Worm (Caenorhabditis elegans): Measurements from ENCODE around the gene nhr-154.
"Not testable (repeated sequence)": the region's sequence is repeated elsewhere in the genome, so short reads cannot be mapped to it uniquely, and the experiment has no call there.

nhr-154 gene

ce11 chrV:12115150-12115549 is 14.1 kb downstream of the nhr-154 start:
- TF ChIP-seq ceh-16 (tag; optimal IDR thresholded peaks at IDR 0.05) (no peak), sma-9 (GFP tag; optimal IDR thresholded peaks at IDR 0.05) (peak; percentile 20), sma-9 (tag; optimal IDR thresholded peaks at IDR 0.05) (no peak)

ce11 chrV:12117567-12118053 is 16.5 kb downstream of the nhr-154 start, which contains the start of gene C13C4.8:
Gene C13C4.8, plus strand, starts transcription at chrV:12118003.
- TF ChIP-seq fos-1 (tag; optimal IDR thresholded peaks at IDR 0.05): no peak
- TF ChIP-seq zag-1 (tag; optimal IDR thresholded peaks at IDR 0.05): no peak
- no peak for TF ChIP-seq nhr-21 (tag; optimal IDR thresholded peaks at IDR 0.05)
- TF ChIP-seq nhr-23 (tag; optimal IDR thresholded peaks at IDR 0.05): no peak
- no peak for TF ChIP-seq nhr-25 (tag; optimal IDR thresholded peaks at IDR 0.05)
- no peak for TF ChIP-seq dmd-4 (tag; optimal IDR thresholded peaks at IDR 0.05)
- no peak for TF ChIP-seq unc-55 (GFP tag; optimal IDR thresholded peaks at IDR 0.05)

DNA sequence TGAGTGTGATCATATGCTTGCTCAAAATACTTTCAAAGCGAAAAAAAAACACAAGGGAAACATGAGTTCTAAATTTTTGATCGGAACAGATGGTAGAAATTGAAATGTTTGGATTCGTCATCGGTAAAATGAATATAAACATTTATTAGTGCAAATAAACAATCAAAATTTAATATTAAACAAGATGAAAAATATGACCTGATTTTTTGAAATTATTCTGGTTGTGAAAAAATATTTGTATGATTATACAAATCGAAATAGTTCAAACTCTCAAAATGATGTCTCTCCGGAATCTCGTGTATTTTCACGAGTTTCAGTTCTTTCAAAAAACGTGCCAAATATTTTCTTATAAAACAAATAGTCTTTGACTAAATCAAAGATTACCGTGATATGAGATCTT is 19.3 kb downstream of the nhr-154 start, which contains the start of gene C13C4.7:
Gene C13C4.7, minus strand, starts transcription at position 101 of the 400 bp plus-strand sequence.
- TF ChIP-seq ceh-16 (tag; optimal IDR thresholded peaks at IDR 0.05) (no peak), aly-2 (tag; optimal IDR thresholded peaks at IDR 0.05) (no peak), crh-2 (tag; optimal IDR thresholded peaks at IDR 0.05) (no peak), ztf-11 (tag; optimal IDR thresholded peaks at IDR 0.05) (no peak), alr-1 (tag; optimal IDR thresholded peaks at IDR 0.05) (no peak), mab-5 (tag; optimal IDR thresholded peaks at IDR 0.05) (no peak), dmd-4 (tag; optimal IDR thresholded peaks at IDR 0.05) (no peak), ceh-82 (tag; optimal IDR thresholded peaks at IDR 0.05) (no peak), ztf-1 (GFP tag; conservative IDR thresholded peaks at IDR 0.05) (no peak), elt-3 (tag; optimal IDR thresholded peaks at IDR 0.05) (no peak), lin-39 (tag; optimal IDR thresholded peaks at IDR 0.05) (no peak), unc-62 (GFP tag; optimal IDR thresholded peaks at IDR 0.05) (no peak), sma-3 (GFP tag; optimal IDR thresholded peaks at IDR 0.05) (no peak), F13H6.1 (tag; optimal IDR thresholded peaks at IDR 0.05) (no peak), ama-1 (optimal IDR thresholded peaks at IDR 0.05) (no peak), gmeb-1 (tag; optimal IDR thresholded peaks at IDR 0.05) (no peak), nhr-11 (tag; optimal IDR thresholded peaks at IDR 0.05) (no peak), lin-11 (tag; optimal IDR thresholded peaks at IDR 0.05) (no peak), snpc-4 (tag; optimal IDR thresholded peaks at IDR 0.05) (no peak)

ce11 chrV:12121274-12121673 is 20.2 kb downstream of the nhr-154 start, which contains the start of gene C13C4.6:
Gene C13C4.6, plus strand, starts transcription at chrV:12121574.
- no peak for TF ChIP-seq R02D3.7 (tag; optimal IDR thresholded peaks at IDR 0.05)
- no peak for TF ChIP-seq unc-55 (GFP tag; optimal IDR thresholded peaks at IDR 0.05)

- TF ChIP-seq gmeb-1, ceh-82, sem-4 (tag; optimal IDR thresholded peaks at IDR 0.05): not testable (repeated sequence)
These were observed 29.6 kb downstream of the nhr-154 start, which contains the start of gene C27A7.6 for ce11 chrV:12130688-12131087. Gene C27A7.6, minus strand, starts transcription at chrV:12130788.

ce11 chrV:12131157-12131556 is 30.1 kb downstream of the nhr-154 start, which contains the start of gene enpp-1:
Gene enpp-1, plus strand, starts transcription at chrV:12131457.
- TF ChIP-seq ceh-16, dmd-4, nhr-11 (tag; optimal IDR thresholded peaks at IDR 0.05): not testable (repeated sequence)

DNA sequence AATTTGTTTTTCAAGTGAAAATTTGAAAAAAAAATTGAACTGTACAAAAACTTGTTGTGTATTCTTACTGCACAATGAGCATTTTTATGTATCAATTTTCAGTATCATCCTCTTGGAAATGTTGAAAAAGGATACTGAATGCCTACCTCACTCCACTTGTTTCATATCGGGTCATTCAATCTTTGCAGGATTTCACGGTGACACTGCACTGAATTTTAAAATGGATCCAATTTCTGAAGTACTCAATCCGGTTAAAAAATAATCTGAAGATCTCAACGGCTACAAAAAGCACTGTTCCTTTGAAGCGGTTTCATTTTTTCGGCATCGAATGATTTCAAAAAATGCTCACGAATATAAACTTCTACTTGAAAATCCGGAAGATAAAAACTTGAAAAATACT is 36.8 kb downstream of the nhr-154 start:
- TF ChIP-seq sma-3 (GFP tag; optimal IDR thresholded peaks at IDR 0.05) (no peak), gmeb-1 (tag; optimal IDR thresholded peaks at IDR 0.05) (no peak), egl-27 (tag; optimal IDR thresholded peaks at IDR 0.05) (no peak), elt-1 (tag; optimal IDR thresholded peaks at IDR 0.05) (no peak), nhr-129 (tag; optimal IDR thresholded peaks at IDR 0.05) (no peak), ztf-4 (tag; optimal IDR thresholded peaks at IDR 0.05) (no peak), unc-55 (GFP tag; optimal IDR thresholded peaks at IDR 0.05) (no peak), unc-39 (tag; optimal IDR thresholded peaks at IDR 0.05) (no peak), sma-9 (GFP tag; optimal IDR thresholded peaks at IDR 0.05) (no peak), sma-9 (tag; optimal IDR thresholded peaks at IDR 0.05) (no peak)

Data from whole organism, L2 larva.